Fruit fly (Drosophila melanogaster): ENCODE data around the gene CG8500.

Gene CG8500

DNA sequence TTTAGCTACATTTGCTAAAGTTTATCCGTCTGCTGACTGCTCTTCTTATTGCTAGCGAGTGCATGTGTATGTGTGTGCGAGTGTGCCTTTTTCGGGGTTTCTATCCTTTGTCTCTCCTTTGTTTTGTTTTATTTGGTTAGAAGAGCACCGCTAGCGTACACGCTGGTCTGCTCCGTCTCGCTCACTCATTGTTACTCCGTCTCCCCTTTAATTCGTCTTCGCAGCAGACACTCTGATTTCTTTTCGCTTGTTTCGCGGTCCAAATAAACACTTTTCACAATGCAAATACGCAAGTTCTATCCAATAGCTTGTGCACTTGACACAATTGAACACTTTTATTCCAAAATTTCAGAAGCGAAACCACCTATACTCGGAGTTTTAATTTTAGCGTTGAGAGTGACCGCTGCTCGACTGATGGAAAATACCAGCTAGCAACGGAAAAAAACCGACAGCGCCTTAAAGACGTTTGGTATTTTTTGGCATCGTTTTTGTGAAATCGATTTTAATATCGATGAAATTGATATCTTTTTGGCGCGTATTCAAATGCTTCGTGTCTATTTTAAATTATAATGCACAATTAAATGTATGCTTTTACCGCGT is 24.6 kb downstream of the CG8500 start, which contains the start of gene FBXO11 (continued):
- TF ChIP-seq CG8478 (optimal IDR thresholded peaks at IDR 0.05) (peak; percentile 95), Stat92E (GFP tag; optimal IDR thresholded peaks at IDR 0.05) (peak in 1 of 3 experiments; percentile 83), nom (GFP tag; optimal IDR thresholded peaks at IDR 0.05) (peak; percentile 90), Elba2 (GFP tag; optimal IDR thresholded peaks at IDR 0.05) (peak; percentile 55), emc (GFP tag; optimal IDR thresholded peaks at IDR 0.05) (no peak), Ets97D (GFP tag; optimal IDR thresholded peaks at IDR 0.05) (peak; percentile 49), Doc2 (GFP tag; IDR thresholded peaks at IDR 0.05) (no peak), Sry-β (GFP tag; optimal IDR thresholded peaks at IDR 0.05) (no peak), Dref (GFP tag; IDR thresholded peaks at IDR 0.05) (peak; percentile 83), kni (GFP tag; optimal IDR thresholded peaks at IDR 0.05) (no peak), dm (GFP tag; optimal IDR thresholded peaks at IDR 0.05) (no peak), BEAF-32 (GFP tag; optimal IDR thresholded peaks at IDR 0.05) (peak; percentile 67), Hmr (GFP tag; optimal IDR thresholded peaks at IDR 0.05) (peak; percentile 51), HHEX (GFP tag; optimal IDR thresholded peaks at IDR 0.05) (no peak), E2f2 (GFP tag; IDR thresholded peaks at IDR 0.05) (peak; percentile 95), CG8924 (tag; optimal IDR thresholded peaks at IDR 0.05) (peak; percentile 89), CG30020 (tag; optimal IDR thresholded peaks at IDR 0.05) (peak; percentile 30), CG1603 (tag; optimal IDR thresholded peaks at IDR 0.05) (no peak), cad (GFP tag; optimal IDR thresholded peaks at IDR 0.05) (no peak), hbn (GFP tag; IDR thresholded peaks at IDR 0.05; ENCODE audit: partially characterized antibody) (peak; percentile 62), nmo (GFP tag; optimal IDR thresholded peaks at IDR 0.05) (peak; percentile 52), vnd (GFP tag; IDR thresholded peaks at IDR 0.05; ENCODE audit: partially characterized antibody) (0 out of 3 replicates have a peak, but pooled peaks have one; percentile 24), chinmo (GFP tag; IDR thresholded peaks at IDR 0.05; ENCODE audit: partially characterized antibody) (peak; percentile 69; the same call in 1 of the 4 replicates), repo (GFP tag; optimal IDR thresholded peaks at IDR 0.05) (peak; percentile 6), sqz (GFP tag; optimal IDR thresholded peaks at IDR 0.05) (no peak), run (tag; optimal IDR thresholded peaks at IDR 0.05) (peak; percentile 47), hkb (optimal IDR thresholded peaks at IDR 0.05) (peak; percentile 72), hkb (GFP tag; IDR thresholded peaks at IDR 0.05) (no peak), CG5180 (GFP tag; optimal IDR thresholded peaks at IDR 0.05) (no peak), exex (tag; optimal IDR thresholded peaks at IDR 0.05) (no peak), CG13624 (GFP tag; optimal IDR thresholded peaks at IDR 0.05) (peak; percentile 25), Drgx (GFP tag; IDR thresholded peaks at IDR 0.05) (peak; percentile 76), Sin3A (optimal IDR thresholded peaks at IDR 0.05) (peak; percentile 72), pros (GFP tag; optimal IDR thresholded peaks at IDR 0.05) (no peak), HmgZ (tag; optimal IDR thresholded peaks at IDR 0.05) (peak; percentile 34), ci (GFP tag; IDR thresholded peaks at IDR 0.05) (peak; percentile 8; the same call in 1 of the 3 replicates), CG34422 (GFP tag; IDR thresholded peaks at IDR 0.05) (peak; percentile 79; the same call in 1 of the 3 replicates), CG1832 (GFP tag; optimal IDR thresholded peaks at IDR 0.05) (peak; percentile 93), nerfin-2 (GFP tag; IDR thresholded peaks at IDR 0.05; ENCODE audit: partially characterized antibody) (no peak), gfzf (GFP tag; optimal IDR thresholded peaks at IDR 0.05) (peak; percentile 97), Scr (GFP tag; IDR thresholded peaks at IDR 0.05; ENCODE audit: partially characterized antibody) (peak; percentile 58), CG13287 (GFP tag; IDR thresholded peaks at IDR 0.05; ENCODE audit: partially characterized antibody) (peak; percentile 70), CG17829 (tag; optimal IDR thresholded peaks at IDR 0.05) (peak; percentile 11), Max (GFP tag; optimal IDR thresholded peaks at IDR 0.05) (peak; percentile 29), fu2 (GFP tag; optimal IDR thresholded peaks at IDR 0.05) (peak; percentile 14), CG9727 (GFP tag; optimal IDR thresholded peaks at IDR 0.05) (peak; percentile 2), MBD-R2 (GFP tag; IDR thresholded peaks at IDR 0.05) (peak; percentile 59), CoRest (tag; optimal IDR thresholded peaks at IDR 0.05) (peak; percentile 6), CG33213 (GFP tag; optimal IDR thresholded peaks at IDR 0.05) (no peak)

All from whole organism, embryonic.